Worm (Caenorhabditis elegans) whole organism, L4 larva: ENCODE measurements around the gene mrps-28.

Experiments used
- F37D6.2 ChIP-seq: sonication (generic microtip); optimal IDR thresholded peaks from 2 replicates; lab custom pipeline; 2016; ENCODE audit warnings: mild to moderate bottlenecking, missing genetic modification characterization, missing compliant biosample characterization
- R02D3.7 ChIP-seq: fragments of 150-350 bp; sonication (generic microtip); optimal IDR thresholded peaks from 3 replicates; lab custom pipeline; 2014; ENCODE audit warnings: missing biosample characterization, missing genetic modification characterization
- T20F7.1 ChIP-seq: fragments of 200-800 bp; sonication (Bioruptor generic); optimal IDR thresholded peaks from 2 replicates; lab custom pipeline; 2018; ENCODE audit warnings: mild to moderate bottlenecking, missing genetic modification characterization, missing compliant biosample characterization
- ceh-28 ChIP-seq: fragments of 150-350 bp; optimal IDR thresholded peaks from 2 replicates; lab custom pipeline; 2014; ENCODE audit warnings: missing biosample characterization, missing genetic modification reagents, missing genetic modification characterization
- dmd-6 ChIP-seq: fragments of 200-800 bp; sonication (Bioruptor generic); IDR thresholded peaks from 2 replicates; pipeline ENCODE4 v1.3.6; 2022; ENCODE audit warnings: missing genetic modification reagents, missing genetic modification characterization, missing compliant biosample characterization
- dmd-9 ChIP-seq: fragments of 200-800 bp; sonication (Bioruptor generic); IDR thresholded peaks from 2 replicates; pipeline ENCODE4 v1.3.6; 2022; ENCODE audit warnings: missing genetic modification reagents, missing genetic modification characterization, missing compliant biosample characterization
- dpl-1 ChIP-seq: fragments of 150-350 bp; optimal IDR thresholded peaks from 2 replicates; lab custom pipeline; 2014; ENCODE audit warnings: missing biosample characterization, missing genetic modification reagents, missing genetic modification characterization
- fos-1 ChIP-seq: fragments of 150-350 bp; optimal IDR thresholded peaks from 2 replicates; lab custom pipeline; 2014; ENCODE audit warnings: missing biosample characterization, missing genetic modification characterization
- hmg-1.1 ChIP-seq: fragments of 200-800 bp; sonication (Bioruptor generic); IDR thresholded peaks from 2 replicates; pipeline ENCODE4 v1.3.6; 2022; ENCODE audit warnings: missing genetic modification reagents, missing genetic modification characterization, missing compliant biosample characterization
- lin-15B ChIP-seq: fragments of 150-350 bp; sonication (generic microtip); optimal IDR thresholded peaks from 3 replicates; lab custom pipeline; 2014; ENCODE audit warnings: missing biosample characterization, missing genetic modification characterization
- nhr-76 ChIP-seq: fragments of 150-350 bp; optimal IDR thresholded peaks from 2 replicates; lab custom pipeline; 2014; ENCODE audit warnings: missing biosample characterization, missing genetic modification characterization
- set-16 ChIP-seq: fragments of 200-800 bp; sonication (Bioruptor generic); IDR thresholded peaks from 2 replicates; pipeline ENCODE4 v1.3.6; 2022; ENCODE audit warnings: missing genetic modification reagents, missing genetic modification characterization, missing compliant biosample characterization

The mrps-28 gene

ce11 chrV:19674543-19674942 is 30.5 kb downstream of the mrps-28 start, which contains the start of gene mrp-7:
mrp-7 (plus strand) TSS chrV:19674843.
- TF ChIP-seq hmg-1.1 (GFP tag; lab: Robert Waterston, UW) (no peak), F37D6.2 (tag; lab: Kevin White, UChicago) (no peak), set-16 (GFP tag; lab: Robert Waterston, UW) (no peak), fos-1 (tag; lab: Kevin White, UChicago) (no peak), dmd-6 (GFP tag; lab: Robert Waterston, UW) (no peak), R02D3.7 (tag; lab: Kevin White, UChicago) (no peak), nhr-76 (tag; lab: Kevin White, UChicago) (no peak), dpl-1 (GFP tag; lab: Kevin White, UChicago) (no peak)

ce11 chrV:19691271-19691886 is 47.3 kb downstream of the mrps-28 start:
- no peak for TF ChIP-seq dmd-9 (GFP tag; lab: Robert Waterston, UW)
- peak; percentile 88 for TF ChIP-seq ceh-28 (tag; lab: Kevin White, UChicago)
- TF ChIP-seq T20F7.1 (GFP tag; lab: Kevin White, UChicago), result no peak

ce11 chrV:19691954-19692353 is 47.9 kb downstream of the mrps-28 start:
- TF ChIP-seq lin-15B (no peak), ceh-28 (tag; lab: Kevin White, UChicago) (peak; percentile 74)
